Fruit fly (Drosophila melanogaster) whole organism, embryonic: ENCODE results near the gene Muc11A.

Experiments used
- CG10209 ChIP-seq: fragments of 200-800 bp; sonication (Bioruptor generic); optimal IDR thresholded peaks from 3 replicates; lab custom pipeline; 2017; ENCODE audit warnings: missing biosample characterization, mild to moderate bottlenecking, missing genetic modification characterization, missing genetic modification reagents
- CG1024 ChIP-seq: fragments of 200-800 bp; sonication (Bioruptor generic); IDR thresholded peaks from 2 replicates; pipeline ENCODE4 v1.3.6; 2022; ENCODE audit warnings: missing biosample characterization, missing genetic modification characterization
- CG12236 ChIP-seq: fragments of 200-800 bp; sonication (Bioruptor generic); optimal IDR thresholded peaks from 2 replicates; lab custom pipeline; 2016; ENCODE audit warnings: missing biosample characterization, missing genetic modification characterization
- CG12391 ChIP-seq: fragments of 200-800 bp; sonication (Bioruptor generic); optimal IDR thresholded peaks from 3 replicates; lab custom pipeline; 2018; ENCODE audit warnings: missing biosample characterization, mild to moderate bottlenecking, missing genetic modification characterization, moderate library complexity
- CG15601 ChIP-seq: fragments of 200-800 bp; sonication (Bioruptor generic); optimal IDR thresholded peaks from 3 replicates; lab custom pipeline; 2019; ENCODE audit warnings: missing biosample characterization, mild to moderate bottlenecking, missing genetic modification characterization, moderate library complexity
- CG16779 ChIP-seq: fragments of 200-800 bp; sonication (Bioruptor generic); IDR thresholded peaks from 2 replicates; pipeline ENCODE4 v1.3.6; 2022; ENCODE audit warnings: missing biosample characterization, missing genetic modification characterization
- CG17912 ChIP-seq: fragments of 200-800 bp; sonication (Bioruptor generic); optimal IDR thresholded peaks from 2 replicates; lab custom pipeline; 2018; ENCODE audit warnings: missing biosample characterization, mild to moderate bottlenecking, missing genetic modification characterization
- CG18011 ChIP-seq: fragments of 200-800 bp; sonication (Bioruptor generic); optimal IDR thresholded peaks from 2 replicates; lab custom pipeline; 2017; ENCODE audit warnings: missing biosample characterization, missing genetic modification characterization, mild to moderate bottlenecking, moderate library complexity, missing genotype
- CG2129 ChIP-seq: fragments of 200-800 bp; sonication (Bioruptor generic); IDR thresholded peaks from 2 replicates; pipeline ENCODE4 v1.3.6; 2022; ENCODE audit warnings: missing biosample characterization, missing genetic modification characterization; ENCODE audit not compliant: partially characterized antibody
- CG2712 ChIP-seq: fragments of 200-800 bp; optimal IDR thresholded peaks from 3 replicates; lab custom pipeline; 2019; ENCODE audit warnings: missing biosample characterization, mild to moderate bottlenecking, missing genetic modification characterization, moderate library complexity
- CG30020 ChIP-seq: fragments of 200-800 bp; optimal IDR thresholded peaks from 2 replicates; lab custom pipeline; 2019; ENCODE audit warnings: missing biosample characterization, mild to moderate bottlenecking, missing genetic modification characterization, moderate library complexity
- CG33213 ChIP-seq: fragments of 200-800 bp; sonication (Bioruptor generic); optimal IDR thresholded peaks from 3 replicates; lab custom pipeline; 2016; ENCODE audit warnings: missing biosample characterization, missing genetic modification characterization
- CG34376 ChIP-seq: fragments of 200-800 bp; sonication (Bioruptor generic); optimal IDR thresholded peaks from 2 replicates; lab custom pipeline; 2018; ENCODE audit warnings: missing biosample characterization, mild to moderate bottlenecking, missing genetic modification characterization
- CG3847 ChIP-seq: fragments of 200-800 bp; sonication (Bioruptor generic); IDR thresholded peaks from 2 replicates; pipeline ENCODE4 v1.3.6; 2022; ENCODE audit warnings: missing biosample characterization, missing genetic modification characterization
- CG6791 ChIP-seq: fragments of 200-800 bp; sonication (Bioruptor generic); IDR thresholded peaks from 3 replicates; pipeline ENCODE4 v1.3.6; 2022; ENCODE audit warnings: missing biosample characterization, missing genetic modification characterization; ENCODE audit not compliant: partially characterized antibody
- CG7372 ChIP-seq: fragments of 200-800 bp; sonication (Bioruptor generic); IDR thresholded peaks from 2 replicates; pipeline ENCODE4 v1.3.6; 2022; ENCODE audit warnings: missing biosample characterization, missing genetic modification characterization
- CG7963 ChIP-seq: fragments of 200-800 bp; sonication (Bioruptor generic); IDR thresholded peaks from 3 replicates; pipeline ENCODE4 v1.3.6; 2022; ENCODE audit warnings: missing biosample characterization, missing genetic modification characterization; ENCODE audit not compliant: partially characterized antibody
- CG8290 ChIP-seq, 3 experiments: fragments of 200-800 bp; sonication (Bioruptor generic); optimal IDR thresholded peaks; 2 replicates each; lab custom pipeline; 2016 to 2019; ENCODE audit warnings: missing biosample characterization in 3 of 3, missing genetic modification characterization in 3 of 3, mild to moderate bottlenecking in 2 of 3, moderate library complexity in 1 of 3
- CG8924 ChIP-seq: fragments of 200-800 bp; optimal IDR thresholded peaks from 3 replicates; lab custom pipeline; 2019; ENCODE audit warnings: missing biosample characterization, mild to moderate bottlenecking, missing genetic modification characterization, moderate library complexity
- CG9437 ChIP-seq: fragments of 200-800 bp; sonication (Bioruptor generic); optimal IDR thresholded peaks from 2 replicates; lab custom pipeline; 2018; ENCODE audit warnings: missing biosample characterization, mild to moderate bottlenecking, missing genetic modification characterization
- CG9797 ChIP-seq: fragments of 200-800 bp; sonication (Bioruptor generic); optimal IDR thresholded peaks from 3 replicates; lab custom pipeline; 2018; ENCODE audit warnings: missing biosample characterization, mild to moderate bottlenecking, missing genetic modification characterization
- CTCF ChIP-seq: fragments of 200-800 bp; sonication (Bioruptor generic); optimal IDR thresholded peaks from 2 replicates; lab custom pipeline; 2017; ENCODE audit warnings: missing biosample characterization, mild to moderate bottlenecking, missing genetic modification characterization, moderate library complexity
- Camta ChIP-seq: fragments of 200-800 bp; sonication (Bioruptor generic); optimal IDR thresholded peaks from 2 replicates; lab custom pipeline; 2016; ENCODE audit warnings: missing biosample characterization, missing genetic modification characterization
- Ets65A ChIP-seq: fragments of 200-800 bp; sonication (Bioruptor generic); peaks from one replicate; lab custom pipeline; 2016; ENCODE audit warnings: missing biosample characterization, missing genetic modification characterization
- HLH4C ChIP-seq: fragments of 200-800 bp; sonication (Bioruptor generic); IDR thresholded peaks from 3 replicates; pipeline ENCODE4 v1.3.6; 2022; ENCODE audit warnings: missing biosample characterization, missing genetic modification characterization; ENCODE audit not compliant: partially characterized antibody
- HLHmδ ChIP-seq: fragments of 200-800 bp; sonication (Bioruptor generic); optimal IDR thresholded peaks from 2 replicates; lab custom pipeline; 2018; ENCODE audit warnings: missing biosample characterization, mild to moderate bottlenecking, missing genetic modification characterization, moderate library complexity
- Max ChIP-seq: fragments of 200-800 bp; sonication (Bioruptor generic); optimal IDR thresholded peaks from 2 replicates; lab custom pipeline; 2016; ENCODE audit warnings: missing biosample characterization, mild to moderate bottlenecking, missing genetic modification characterization
- Med ChIP-seq: fragments of 200-800 bp; sonication (Bioruptor generic); peaks from one replicate; lab custom pipeline; 2016; ENCODE audit warnings: missing biosample characterization, missing genetic modification characterization, mild to moderate bottlenecking, inconsistent platforms, moderate library complexity
- NC2α ChIP-seq: fragments of 200-800 bp; sonication (Bioruptor generic); optimal IDR thresholded peaks from 2 replicates; lab custom pipeline; 2016; ENCODE audit warnings: missing biosample characterization, missing genetic modification characterization
- Nf-YC ChIP-seq: fragments of 200-800 bp; optimal IDR thresholded peaks from 3 replicates; lab custom pipeline; 2019; ENCODE audit warnings: missing biosample characterization, mild to moderate bottlenecking, missing genetic modification characterization, moderate library complexity
- Pdp1 ChIP-seq, 2 experiments: fragments of 200-800 bp; sonication (Bioruptor generic); optimal IDR thresholded peaks; 3 replicates each; lab custom pipeline; 2016; ENCODE audit warnings: missing biosample characterization in 2 of 2, missing genetic modification characterization in 2 of 2, mild to moderate bottlenecking in 1 of 2, moderate library complexity in 1 of 2
- Rfx ChIP-seq: fragments of 200-800 bp; sonication (Bioruptor generic); IDR thresholded peaks from 2 replicates; pipeline ENCODE4 v1.3.6; 2022; ENCODE audit warnings: missing biosample characterization, missing genetic modification characterization
- Scr ChIP-seq: fragments of 200-800 bp; sonication (Bioruptor generic); IDR thresholded peaks from 2 replicates; pipeline ENCODE4 v1.3.6; 2022; ENCODE audit warnings: missing biosample characterization, missing genetic modification characterization; ENCODE audit not compliant: partially characterized antibody
- aop ChIP-seq: fragments of 200-800 bp; sonication (Bioruptor generic); IDR thresholded peaks from 2 replicates; pipeline ENCODE4 v1.3.6; 2022; ENCODE audit warnings: missing biosample characterization, missing genetic modification characterization
- crp ChIP-seq, 2 experiments: fragments of 200-800 bp; sonication (Bioruptor generic); optimal IDR thresholded peaks; 2 replicates in 1 of 2; 3 replicates in 1 of 2; lab custom pipeline; 2017; ENCODE audit warnings: missing biosample characterization in 2 of 2, missing genetic modification characterization in 2 of 2, mild to moderate bottlenecking in 1 of 2, moderate library complexity in 1 of 2
- dpn ChIP-seq, 2 experiments: fragments of 200-800 bp; sonication (Bioruptor generic); optimal IDR thresholded peaks; 3 replicates each; lab custom pipeline; 2016; ENCODE audit warnings: missing biosample characterization in 2 of 2, missing genetic modification characterization in 2 of 2
- ems ChIP-seq: fragments of 200-800 bp; sonication (Bioruptor generic); optimal IDR thresholded peaks from 3 replicates; lab custom pipeline; 2016; ENCODE audit warnings: missing biosample characterization, missing genetic modification characterization
- grau ChIP-seq: fragments of 200-800 bp; optimal IDR thresholded peaks from 3 replicates; lab custom pipeline; 2019; ENCODE audit warnings: missing biosample characterization, mild to moderate bottlenecking, missing genetic modification characterization, moderate library complexity
- her ChIP-seq: fragments of 200-800 bp; sonication (Bioruptor generic); optimal IDR thresholded peaks from 2 replicates; lab custom pipeline; 2016; ENCODE audit warnings: missing biosample characterization, missing genetic modification characterization
- jing ChIP-seq: fragments of 200-800 bp; sonication (Bioruptor generic); optimal IDR thresholded peaks from 2 replicates; lab custom pipeline; 2018; ENCODE audit warnings: missing biosample characterization, mild to moderate bottlenecking, missing genetic modification characterization
- klu ChIP-seq: fragments of 200-800 bp; sonication (Bioruptor generic); IDR thresholded peaks from 2 replicates; pipeline ENCODE4 v1.3.6; 2022; ENCODE audit warnings: missing biosample characterization, missing genetic modification characterization
- knrl ChIP-seq: fragments of 200-800 bp; sonication (Bioruptor generic); IDR thresholded peaks from 3 replicates; pipeline ENCODE4 v1.3.6; 2022; ENCODE audit warnings: missing biosample characterization, missing genetic modification characterization; ENCODE audit not compliant: partially characterized antibody
- maf-S ChIP-seq: fragments of 200-800 bp; sonication (Bioruptor generic); optimal IDR thresholded peaks from 2 replicates; lab custom pipeline; 2016; ENCODE audit warnings: missing biosample characterization, missing genetic modification characterization
- nerfin-1 ChIP-seq: fragments of 200-800 bp; sonication (Bioruptor generic); optimal IDR thresholded peaks from 3 replicates; lab custom pipeline; 2019; ENCODE audit warnings: missing biosample characterization, mild to moderate bottlenecking, missing genetic modification characterization, moderate library complexity
- nmo ChIP-seq: fragments of 200-800 bp; sonication (Bioruptor generic); optimal IDR thresholded peaks from 2 replicates; lab custom pipeline; 2018; ENCODE audit warnings: missing biosample characterization, mild to moderate bottlenecking, missing genetic modification characterization, moderate library complexity
- slbo ChIP-seq: fragments of 200-800 bp; sonication (Bioruptor generic); IDR thresholded peaks from 2 replicates; pipeline ENCODE4 v1.3.6; 2022; ENCODE audit warnings: missing biosample characterization, missing genetic modification characterization
- stwl ChIP-seq: fragments of 200-800 bp; sonication (Bioruptor generic); optimal IDR thresholded peaks from 3 replicates; lab custom pipeline; 2018; ENCODE audit warnings: missing biosample characterization, mild to moderate bottlenecking, missing genetic modification characterization, moderate library complexity
- twi ChIP-seq: fragments of 200-800 bp; optimal IDR thresholded peaks from 2 replicates; lab custom pipeline; 2019; ENCODE audit warnings: missing biosample characterization, mild to moderate bottlenecking, missing genetic modification characterization, moderate library complexity

The Muc11A gene

dm6 chrX:12028825-12029514 is 30.6 kb upstream of the Muc11A start, which contains the start of gene Usp7 (continued):
- TF ChIP-seq Scr (GFP tag; lab: Robert Waterston, UW), result peak; percentile 91
- no peak for TF ChIP-seq CTCF
- TF ChIP-seq CG12391 (tag; lab: Kevin White, UChicago), result peak; percentile 46
- TF ChIP-seq CG8924 (tag; lab: Kevin White, UChicago), result peak; percentile 29
- TF ChIP-seq NC2α (GFP tag; lab: Kevin White, UChicago), result no peak
- peak; percentile 61 for TF ChIP-seq nmo (GFP tag; lab: Kevin White, UChicago)
- TF ChIP-seq Camta (GFP tag; lab: Kevin White, UChicago), result no peak
- peak; percentile 91 for TF ChIP-seq CG30020
- TF ChIP-seq maf-S (GFP tag; lab: Kevin White, UChicago), result peak; percentile 2
- peak; percentile 39 for TF ChIP-seq CG34376 (GFP tag; lab: Kevin White, UChicago)
- no peak for TF ChIP-seq her (GFP tag; lab: Kevin White, UChicago)
- TF ChIP-seq CG15601 (tag; lab: Kevin White, UChicago), result peak; percentile 52
- TF ChIP-seq CG9797, result peak; percentile 41
- TF ChIP-seq crp (GFP tag; optimal IDR thresholded peaks at IDR 0.05; lab: Kevin White, UChicago), result peak in 1 of 2 experiments; percentile 61
- TF ChIP-seq CG2129 (GFP tag; lab: Robert Waterston, UW), result peak; percentile 83
- TF ChIP-seq klu (GFP tag; lab: Robert Waterston, UW), result no peak
- TF ChIP-seq HLHmδ, result no peak
- peak; percentile 83 for TF ChIP-seq CG8290 (GFP tag; optimal IDR thresholded peaks at IDR 0.05; lab: Kevin White, UChicago)
- TF ChIP-seq CG8290 (tag; optimal IDR thresholded peaks at IDR 0.05; lab: Kevin White, UChicago), result no peak
- peak; percentile 69 for TF ChIP-seq CG17912 (GFP tag; lab: Kevin White, UChicago)
- TF ChIP-seq CG7372 (GFP tag; lab: Robert Waterston, UW), result 0 out of 2 replicates have a peak, but pooled peaks have one; percentile 17
- TF ChIP-seq CG12236 (GFP tag; lab: Kevin White, UChicago), result no peak
- peak; percentile 29 for TF ChIP-seq CG33213 (GFP tag; lab: Kevin White, UChicago)
- peak; percentile 30 for TF ChIP-seq twi (tag; lab: Kevin White, UChicago)
- peak; percentile 98 for TF ChIP-seq CG6791
- peak; percentile 47; the same call in 1 of the 2 replicates for TF ChIP-seq CG3847 (GFP tag; lab: Robert Waterston, UW)
- peak; percentile 25 for TF ChIP-seq Nf-YC (tag; lab: Kevin White, UChicago)
- peak; percentile 58 for TF ChIP-seq Ets65A
- peak; percentile 30 for TF ChIP-seq CG9437 (GFP tag; lab: Kevin White, UChicago)
- TF ChIP-seq nerfin-1 (tag; lab: Kevin White, UChicago), result peak; percentile 42
- TF ChIP-seq aop (GFP tag; lab: Robert Waterston, UW), result no peak
- no peak for TF ChIP-seq jing (GFP tag; lab: Kevin White, UChicago)
- TF ChIP-seq grau (tag; lab: Kevin White, UChicago), result peak; percentile 19
- TF ChIP-seq dpn (GFP tag; optimal IDR thresholded peaks at IDR 0.05; lab: Kevin White, UChicago), result peak in 1 of 2 experiments; percentile 35
- TF ChIP-seq CG10209 (GFP tag; lab: Kevin White, UChicago), result no peak
- TF ChIP-seq Pdp1 (GFP tag; optimal IDR thresholded peaks at IDR 0.05; lab: Kevin White, UChicago), result peak in 1 of 2 experiments; percentile 14
- no peak for TF ChIP-seq CG16779 (GFP tag; lab: Robert Waterston, UW)
- TF ChIP-seq Rfx (GFP tag; lab: Robert Waterston, UW), result peak; percentile 62
- TF ChIP-seq CG1024 (GFP tag; lab: Robert Waterston, UW), result 0 out of 2 replicates have a peak, but pooled peaks have one; percentile 13
- peak; percentile 96 for TF ChIP-seq knrl (GFP tag; lab: Robert Waterston, UW)
- no peak for TF ChIP-seq ems
- TF ChIP-seq CG7963, result peak; percentile 95
- peak; percentile 94 for TF ChIP-seq HLH4C (GFP tag; lab: Robert Waterston, UW)
- TF ChIP-seq CG2712 (tag; lab: Kevin White, UChicago), result peak; percentile 48
- TF ChIP-seq CG18011 (GFP tag; lab: Kevin White, UChicago), result no peak
- peak; percentile 54 for TF ChIP-seq slbo (GFP tag; lab: Robert Waterston, UW)
- TF ChIP-seq Med (GFP tag; lab: Kevin White, UChicago), result peak; percentile 71
- TF ChIP-seq stwl (tag; lab: Kevin White, UChicago), result peak; percentile 79
- peak; percentile 17 for TF ChIP-seq Max (GFP tag; lab: Kevin White, UChicago)
